Fruit fly (Drosophila melanogaster) whole organism, embryonic: ENCODE data around the gene Ac13E.

ENCODE experiments used
- Adf1 ChIP-seq: fragments of 200-800 bp; sonication (Bioruptor generic); IDR thresholded peaks from 2 replicates; pipeline ENCODE4 v1.3.6; 2022; ENCODE audit warnings: missing biosample characterization, missing genetic modification characterization
- Atf3 ChIP-seq: fragments of 200-800 bp; sonication (Bioruptor generic); optimal IDR thresholded peaks from 3 replicates; lab custom pipeline; 2016; ENCODE audit warnings: missing biosample characterization, missing genetic modification characterization
- CG10959 ChIP-seq: fragments of 200-800 bp; sonication (Bioruptor generic); IDR thresholded peaks from 2 replicates; pipeline ENCODE4 v1.3.6; 2022; ENCODE audit warnings: missing biosample characterization, missing genetic modification characterization
- CG10979 ChIP-seq: fragments of 200-800 bp; sonication (Bioruptor generic); optimal IDR thresholded peaks from 2 replicates; lab custom pipeline; 2018; ENCODE audit warnings: missing biosample characterization, mild to moderate bottlenecking, missing genetic modification characterization, moderate library complexity
- CG11247 ChIP-seq: fragments of 200-800 bp; sonication (Bioruptor generic); IDR thresholded peaks from 2 replicates; pipeline ENCODE4 v1.3.6; 2022; ENCODE audit warnings: missing biosample characterization, missing genetic modification characterization
- CG11504 ChIP-seq: fragments of 200-800 bp; sonication (Bioruptor generic); optimal IDR thresholded peaks from 3 replicates; lab custom pipeline; 2019; ENCODE audit warnings: missing biosample characterization, mild to moderate bottlenecking, missing genetic modification characterization, moderate library complexity
- CG12299 ChIP-seq: fragments of 200-800 bp; sonication (Bioruptor generic); optimal IDR thresholded peaks from 2 replicates; lab custom pipeline; 2018; ENCODE audit warnings: missing biosample characterization, mild to moderate bottlenecking, missing genetic modification characterization
- CG13624 ChIP-seq: fragments of 200-800 bp; sonication (Bioruptor generic); optimal IDR thresholded peaks from 2 replicates; lab custom pipeline; 2016; ENCODE audit warnings: missing biosample characterization, missing genetic modification characterization
- CG14710 ChIP-seq: fragments of 200-800 bp; sonication (Bioruptor generic); optimal IDR thresholded peaks from 3 replicates; lab custom pipeline; 2019; ENCODE audit warnings: missing biosample characterization, mild to moderate bottlenecking, missing genetic modification characterization, moderate library complexity
- CG1529 ChIP-seq: fragments of 200-800 bp; sonication (Bioruptor generic); optimal IDR thresholded peaks from 3 replicates; lab custom pipeline; 2018; ENCODE audit warnings: missing biosample characterization, missing genetic modification characterization
- CG16863 ChIP-seq: fragments of 200-800 bp; sonication (Bioruptor generic); optimal IDR thresholded peaks from 3 replicates; lab custom pipeline; 2016; ENCODE audit warnings: missing biosample characterization, missing genetic modification characterization
- CG2129 ChIP-seq: fragments of 200-800 bp; sonication (Bioruptor generic); IDR thresholded peaks from 2 replicates; pipeline ENCODE4 v1.3.6; 2022; ENCODE audit warnings: missing biosample characterization, missing genetic modification characterization; ENCODE audit not compliant: partially characterized antibody
- CG2678 ChIP-seq: fragments of 200-800 bp; sonication (Bioruptor generic); optimal IDR thresholded peaks from 3 replicates; lab custom pipeline; 2019; ENCODE audit warnings: missing biosample characterization, mild to moderate bottlenecking, missing genetic modification characterization, moderate library complexity
- CG2889 ChIP-seq: fragments of 200-800 bp; sonication (Bioruptor generic); IDR thresholded peaks from 3 replicates; pipeline ENCODE4 v1.3.6; 2022; ENCODE audit warnings: missing biosample characterization, missing genetic modification characterization
- CG31388 ChIP-seq: fragments of 200-800 bp; sonication (Bioruptor generic); optimal IDR thresholded peaks from 2 replicates; lab custom pipeline; 2016; ENCODE audit warnings: missing biosample characterization, missing genetic modification characterization
- CG3847 ChIP-seq: fragments of 200-800 bp; sonication (Bioruptor generic); IDR thresholded peaks from 2 replicates; pipeline ENCODE4 v1.3.6; 2022; ENCODE audit warnings: missing biosample characterization, missing genetic modification characterization
- CG3995 ChIP-seq: fragments of 200-800 bp; sonication (Bioruptor generic); optimal IDR thresholded peaks from 3 replicates; lab custom pipeline; 2016; ENCODE audit warnings: missing biosample characterization, missing genetic modification characterization
- CG4854 ChIP-seq: fragments of 200-800 bp; sonication (Bioruptor generic); optimal IDR thresholded peaks from 2 replicates; lab custom pipeline; 2016; ENCODE audit warnings: missing biosample characterization, missing genetic modification characterization, inconsistent platforms
- CG6272 ChIP-seq: fragments of 200-800 bp; sonication (Bioruptor generic); IDR thresholded peaks from 2 replicates; pipeline ENCODE4 v1.3.6; 2022; ENCODE audit warnings: missing biosample characterization, missing genetic modification characterization
- CG6654 ChIP-seq: fragments of 200-800 bp; sonication (Bioruptor generic); optimal IDR thresholded peaks from 2 replicates; lab custom pipeline; 2017; ENCODE audit warnings: missing biosample characterization, mild to moderate bottlenecking, missing genetic modification characterization
- CG7271 ChIP-seq: fragments of 200-800 bp; sonication (Bioruptor generic); optimal IDR thresholded peaks from 2 replicates; lab custom pipeline; 2018; ENCODE audit warnings: missing biosample characterization, mild to moderate bottlenecking, missing genetic modification characterization, moderate library complexity
- CG7928 ChIP-seq: fragments of 200-800 bp; sonication (Bioruptor generic); optimal IDR thresholded peaks from 2 replicates; lab custom pipeline; 2017; ENCODE audit warnings: missing biosample characterization, mild to moderate bottlenecking, missing genetic modification characterization
- Dip3 ChIP-seq: fragments of 200-800 bp; sonication (Bioruptor generic); optimal IDR thresholded peaks from 3 replicates; lab custom pipeline; 2016; ENCODE audit warnings: missing biosample characterization, missing genetic modification characterization
- Doc3 ChIP-seq: fragments of 200-800 bp; sonication (Bioruptor generic); IDR thresholded peaks from 3 replicates; pipeline ENCODE4 v1.3.6; 2022; ENCODE audit warnings: missing biosample characterization, missing genetic modification characterization; ENCODE audit not compliant: partially characterized antibody
- E2f1 ChIP-seq: fragments of 200-800 bp; sonication (Bioruptor generic); IDR thresholded peaks from 2 replicates; pipeline ENCODE4 v1.3.6; 2022; ENCODE audit warnings: missing biosample characterization, missing genetic modification characterization
- H15 ChIP-seq: fragments of 200-800 bp; sonication (Bioruptor generic); IDR thresholded peaks from 3 replicates; pipeline ENCODE4 v1.3.6; 2022; ENCODE audit warnings: missing biosample characterization, missing genetic modification characterization
- HLHmδ ChIP-seq: fragments of 200-800 bp; sonication (Bioruptor generic); optimal IDR thresholded peaks from 2 replicates; lab custom pipeline; 2018; ENCODE audit warnings: missing biosample characterization, mild to moderate bottlenecking, missing genetic modification characterization, moderate library complexity
- Tbp ChIP-seq: fragments of >200 bp; optimal IDR thresholded peaks from 2 replicates; lab custom pipeline; 2018; ENCODE audit warnings: missing biosample characterization, missing genetic modification characterization
- btn ChIP-seq: fragments of 200-800 bp; sonication (Bioruptor generic); optimal IDR thresholded peaks from 2 replicates; lab custom pipeline; 2016; ENCODE audit warnings: missing biosample characterization, missing genetic modification characterization
- chinmo ChIP-seq: fragments of 200-800 bp; sonication (Bioruptor generic); IDR thresholded peaks from 4 replicates; pipeline ENCODE4 v1.3.6; 2022; ENCODE audit warnings: missing biosample characterization, missing genetic modification characterization; ENCODE audit not compliant: partially characterized antibody
- chn ChIP-seq: fragments of 200-800 bp; sonication (Bioruptor generic); optimal IDR thresholded peaks from 2 replicates; lab custom pipeline; 2016; ENCODE audit warnings: missing biosample characterization, missing genetic modification characterization
- crc ChIP-seq: fragments of 200-800 bp; sonication (Bioruptor generic); optimal IDR thresholded peaks from 2 replicates; lab custom pipeline; 2016; ENCODE audit warnings: missing biosample characterization, missing genetic modification characterization
- danr ChIP-seq: fragments of 200-800 bp; sonication (Bioruptor generic); IDR thresholded peaks from 2 replicates; pipeline ENCODE4 v1.3.6; 2022; ENCODE audit warnings: missing biosample characterization, missing genetic modification characterization
- dmrt11E ChIP-seq: fragments of 200-800 bp; sonication (Bioruptor generic); optimal IDR thresholded peaks from 3 replicates; lab custom pipeline; 2018; ENCODE audit warnings: missing biosample characterization, mild to moderate bottlenecking, missing genetic modification characterization, moderate library complexity
- ems ChIP-seq: fragments of 200-800 bp; sonication (Bioruptor generic); optimal IDR thresholded peaks from 3 replicates; lab custom pipeline; 2016; ENCODE audit warnings: missing biosample characterization, missing genetic modification characterization
- esg ChIP-seq: fragments of 200-800 bp; sonication (Bioruptor generic); conservative IDR thresholded peaks from 2 replicates; pipeline ENCODE4 v1.3.6; 2022; ENCODE audit warnings: missing biosample characterization, missing genetic modification characterization
- gcm2 ChIP-seq: fragments of 200-800 bp; sonication (Bioruptor generic); optimal IDR thresholded peaks from 2 replicates; lab custom pipeline; 2016; ENCODE audit warnings: missing biosample characterization, missing genetic modification characterization
- hkb ChIP-seq, 2 experiments: fragments of 200-800 bp in 1 of 2; fragments of >200 bp in 1 of 2; sonication (Bioruptor generic) in 1 of 2; IDR thresholded peaks in 1 of 2; optimal IDR thresholded peaks in 1 of 2; 2 replicates each; pipeline versions ENCODE4 v1.3.6 to Lab custom; 2017 to 2022; ENCODE audit warnings: missing biosample characterization in 1 of 2, missing genetic modification characterization in 1 of 2
- lbe ChIP-seq: fragments of 200-800 bp; sonication (Bioruptor generic); optimal IDR thresholded peaks from 2 replicates; lab custom pipeline; 2016; ENCODE audit warnings: missing biosample characterization, mild to moderate bottlenecking, missing genetic modification characterization
- lmd ChIP-seq: fragments of 200-800 bp; sonication (Bioruptor generic); IDR thresholded peaks from 2 replicates; pipeline ENCODE4 v1.3.6; 2022; ENCODE audit warnings: missing biosample characterization, missing genetic modification characterization
- nau ChIP-seq: fragments of 200-800 bp; sonication (Bioruptor generic); optimal IDR thresholded peaks from 3 replicates; lab custom pipeline; 2017; ENCODE audit warnings: missing biosample characterization, mild to moderate bottlenecking, missing genetic modification characterization, missing genetic modification reagents
- pho ChIP-seq: fragments of 200-800 bp; sonication (Bioruptor generic); optimal IDR thresholded peaks from 2 replicates; lab custom pipeline; 2016; ENCODE audit warnings: missing biosample characterization, missing genetic modification characterization
- pnt ChIP-seq: fragments of 200-800 bp; sonication (Bioruptor generic); optimal IDR thresholded peaks from 3 replicates; lab custom pipeline; 2016; ENCODE audit warnings: missing biosample characterization, missing genetic modification characterization
- ranshi ChIP-seq: fragments of 200-800 bp; sonication (Bioruptor generic); IDR thresholded peaks from 2 replicates; pipeline ENCODE4 v1.3.6; 2022; ENCODE audit warnings: missing biosample characterization, missing genetic modification characterization
- schlank ChIP-seq: fragments of 200-800 bp; sonication (Bioruptor generic); optimal IDR thresholded peaks from 2 replicates; lab custom pipeline; 2018; ENCODE audit warnings: missing biosample characterization, mild to moderate bottlenecking, missing genetic modification characterization
- seq ChIP-seq: fragments of 200-800 bp; sonication (Bioruptor generic); IDR thresholded peaks from 2 replicates; pipeline ENCODE4 v1.3.6; 2022; ENCODE audit warnings: missing biosample characterization, missing genetic modification characterization
- slp2 ChIP-seq: fragments of 200-800 bp; sonication (Bioruptor generic); optimal IDR thresholded peaks from 2 replicates; lab custom pipeline; 2016; ENCODE audit warnings: missing biosample characterization, missing genetic modification characterization
- stwl ChIP-seq: fragments of 200-800 bp; sonication (Bioruptor generic); optimal IDR thresholded peaks from 3 replicates; lab custom pipeline; 2018; ENCODE audit warnings: missing biosample characterization, mild to moderate bottlenecking, missing genetic modification characterization, moderate library complexity
- tio ChIP-seq: fragments of 200-800 bp; sonication (Bioruptor generic); optimal IDR thresholded peaks from 2 replicates; lab custom pipeline; 2017; ENCODE audit warnings: missing biosample characterization, missing genetic modification characterization, inconsistent platforms
- tup ChIP-seq: fragments of 200-800 bp; sonication (Bioruptor generic); optimal IDR thresholded peaks from 2 replicates; lab custom pipeline; 2016; ENCODE audit warnings: missing biosample characterization, mild to moderate bottlenecking, missing genetic modification characterization, moderate library complexity
- vfl ChIP-seq: fragments of 200-800 bp; sonication (Bioruptor generic); optimal IDR thresholded peaks from 2 replicates; lab custom pipeline; 2016; ENCODE audit warnings: missing biosample characterization, missing genetic modification characterization

The Ac13E gene

DNA sequence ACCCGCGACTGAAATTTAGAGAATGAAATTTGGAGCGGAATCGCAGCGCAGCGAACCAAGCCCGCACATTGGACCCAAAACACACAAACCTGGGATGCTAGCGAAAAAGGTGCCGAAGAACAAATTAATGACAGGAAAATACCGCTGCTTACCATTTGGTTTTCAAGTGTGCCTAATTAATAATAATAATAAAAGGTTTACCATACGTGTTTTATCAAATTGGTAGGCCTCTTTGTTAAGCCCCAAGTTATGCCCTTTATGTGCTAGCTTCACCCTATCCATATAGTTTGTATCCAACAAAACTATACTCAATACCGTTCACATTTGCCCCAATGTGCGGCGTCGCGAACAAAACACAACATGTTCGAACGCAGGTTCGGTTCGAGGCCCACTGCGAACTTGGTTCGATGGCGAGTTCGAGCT, at the start of gene Ac13E:
Gene Ac13E (minus strand): TSS at position 23 of the 423 bp plus-strand sequence.
- TF ChIP-seq Atf3, result peak; percentile 78
- TF ChIP-seq CG3995 (GFP tag; lab: Kevin White, UChicago), result peak; percentile 58
- peak; percentile 70 for TF ChIP-seq Adf1 (GFP tag; lab: Robert Waterston, UW)
- peak; percentile 86 for TF ChIP-seq CG12299 (tag; lab: Kevin White, UChicago)
- TF ChIP-seq slp2, result peak; percentile 74
- peak; percentile 59 for TF ChIP-seq CG7928 (GFP tag; lab: Kevin White, UChicago)
- peak; percentile 74 for TF ChIP-seq esg (GFP tag; lab: Robert Waterston, UW)
- TF ChIP-seq vfl (GFP tag; lab: Kevin White, UChicago), result peak; percentile 78
- 0 out of 4 replicates have a peak, but pooled peaks have one; percentile 22 for TF ChIP-seq chinmo (GFP tag; lab: Robert Waterston, UW)
- peak; percentile 41; the same call in 1 of the 3 replicates for TF ChIP-seq Doc3 (GFP tag; lab: Robert Waterston, UW)
- TF ChIP-seq HLHmδ, result no peak
- TF ChIP-seq seq (GFP tag; lab: Robert Waterston, UW), result peak; percentile 85
- peak; percentile 91 for TF ChIP-seq ems
- peak; percentile 79 for TF ChIP-seq pho (GFP tag; lab: Kevin White, UChicago)
- peak; percentile 66 for TF ChIP-seq CG31388 (GFP tag; lab: Kevin White, UChicago)
- peak; percentile 89 for TF ChIP-seq dmrt11E
- TF ChIP-seq CG3847 (GFP tag; lab: Robert Waterston, UW), result peak; percentile 86
- peak; percentile 86 for TF ChIP-seq CG14710
- peak; percentile 78 for TF ChIP-seq CG4854 (GFP tag; lab: Kevin White, UChicago)
- TF ChIP-seq ranshi (GFP tag; lab: Robert Waterston, UW), result peak; percentile 86
- peak; percentile 80 for TF ChIP-seq Dip3 (GFP tag; lab: Kevin White, UChicago)
- peak; percentile 78 for TF ChIP-seq CG11247 (GFP tag; lab: Robert Waterston, UW)
- peak; percentile 89 for TF ChIP-seq CG1529 (GFP tag; lab: Kevin White, UChicago)
- peak; percentile 92 for TF ChIP-seq CG11504 (tag; lab: Kevin White, UChicago)
- TF ChIP-seq E2f1, result peak; percentile 83
- TF ChIP-seq CG10979 (tag; lab: Kevin White, UChicago), result peak; percentile 92
- TF ChIP-seq nau (GFP tag; lab: Kevin White, UChicago), result peak; percentile 92
- TF ChIP-seq crc, result peak; percentile 64
- TF ChIP-seq tup, result peak; percentile 80
- peak; percentile 85 for TF ChIP-seq gcm2 (GFP tag; lab: Kevin White, UChicago)
- TF ChIP-seq tio (GFP tag; lab: Kevin White, UChicago), result peak; percentile 86
- TF ChIP-seq CG2678 (tag; lab: Kevin White, UChicago), result peak; percentile 93
- TF ChIP-seq chn, result peak; percentile 90
- peak; percentile 78 for TF ChIP-seq danr (GFP tag; lab: Robert Waterston, UW)
- peak; percentile 84 for TF ChIP-seq lbe (GFP tag; lab: Kevin White, UChicago)
- TF ChIP-seq H15 (GFP tag; lab: Robert Waterston, UW), result peak; percentile 75
- no peak for TF ChIP-seq hkb (optimal IDR thresholded peaks at IDR 0.05; lab: Kevin White, UChicago)
- peak; percentile 93 for TF ChIP-seq hkb (GFP tag; IDR thresholded peaks at IDR 0.05; lab: Robert Waterston, UW)
- TF ChIP-seq CG6654 (GFP tag; lab: Kevin White, UChicago), result peak; percentile 68
- peak; percentile 43 for TF ChIP-seq CG7271 (tag; lab: Kevin White, UChicago)
- TF ChIP-seq stwl (tag; lab: Kevin White, UChicago), result no peak
- peak; percentile 85 for TF ChIP-seq CG6272 (GFP tag; lab: Robert Waterston, UW)
- TF ChIP-seq CG2889 (GFP tag; lab: Robert Waterston, UW), result peak; percentile 71; the same call in 1 of the 3 replicates
- no peak for TF ChIP-seq Tbp (GFP tag; lab: Kevin White, UChicago)
- TF ChIP-seq schlank (tag; lab: Kevin White, UChicago), result peak; percentile 76
- peak; percentile 77 for TF ChIP-seq CG13624 (GFP tag; lab: Kevin White, UChicago)
- TF ChIP-seq CG2129 (GFP tag; lab: Robert Waterston, UW), result no peak
- peak; percentile 59 for TF ChIP-seq btn (GFP tag; lab: Kevin White, UChicago)
- peak; percentile 82 for TF ChIP-seq CG16863 (GFP tag; lab: Kevin White, UChicago)
- peak; percentile 92 for TF ChIP-seq lmd (GFP tag; lab: Robert Waterston, UW)
- TF ChIP-seq pnt (GFP tag; lab: Kevin White, UChicago), result peak; percentile 76
- TF ChIP-seq CG10959 (GFP tag; lab: Robert Waterston, UW), result peak; percentile 76
